Worm (Caenorhabditis elegans): Measurements from ENCODE around the gene fbxa-24.

Gene fbxa-24

ce11 chrII:3786538-3786937 lies 29.8 kb upstream of the fbxa-24 start (continued):
- TF ChIP-seq lim-7 (GFP tag; IDR thresholded peaks at IDR 0.05), result no peak

ce11 chrII:3787151-3787550 lies 29.2 kb upstream of the fbxa-24 start, which contains the start of gene T24E12.13:
T24E12.13 (plus strand) TSS chrII:3787451.
- TF ChIP-seq lin-39 (tag; optimal IDR thresholded peaks at IDR 0.05), result no peak

ce11 chrII:3788356-3788962 lies 27.9 kb upstream of the fbxa-24 start:
- peak in 1 of 2 experiments; percentile 20 for TF ChIP-seq unc-62 (GFP tag; optimal IDR thresholded peaks at IDR 0.05 in 1 of 2)
- no peak for TF ChIP-seq unc-62 (tag; optimal IDR thresholded peaks at IDR 0.05)
- TF ChIP-seq pqm-1 (tag; optimal IDR thresholded peaks at IDR 0.05), result peak; percentile 15
- 0 out of 2 replicates have a peak, but pooled peaks have one; percentile 32 for TF ChIP-seq php-3 (GFP tag; IDR thresholded peaks at IDR 0.05)
- TF ChIP-seq dve-1 (tag; optimal IDR thresholded peaks at IDR 0.05; ENCODE audit: insufficient read depth), result no peak

ce11 chrII:3793336-3793735 lies 23.0 kb upstream of the fbxa-24 start, which contains the start of gene fbxb-99:
fbxb-99 (minus strand) TSS chrII:3793436.
- no peak for TF ChIP-seq ZK546.5 (tag; optimal IDR thresholded peaks at IDR 0.05)
- TF ChIP-seq nhr-28 (tag; optimal IDR thresholded peaks at IDR 0.05), result no peak
- TF ChIP-seq lin-29 (GFP tag; IDR thresholded peaks at IDR 0.05), result no peak
- no peak for TF ChIP-seq hif-1 (tag; optimal IDR thresholded peaks at IDR 0.05)
- TF ChIP-seq zfp-3 (GFP tag; conservative IDR thresholded peaks at IDR 0.05), result no peak
- no peak for TF ChIP-seq fkh-10 (GFP tag; optimal IDR thresholded peaks at IDR 0.05)

ce11 chrII:3795323-3795722 lies 21.0 kb upstream of the fbxa-24 start, which contains the start of gene Y8A9A.2:
Y8A9A.2 (plus strand) TSS chrII:3795623.
- TF ChIP-seq ceh-32 (tag; optimal IDR thresholded peaks at IDR 0.05; ENCODE audit: poor library complexity) (no peak), ceh-20 (GFP tag; IDR thresholded peaks at IDR 0.05) (no peak), jun-1 (tag; optimal IDR thresholded peaks at IDR 0.05) (no peak), madf-5 (GFP tag; IDR thresholded peaks at IDR 0.05) (no peak), lin-1 (GFP tag; IDR thresholded peaks at IDR 0.05) (no peak), ztf-11 (tag; optimal IDR thresholded peaks at IDR 0.05) (no peak), gei-8 (GFP tag; optimal IDR thresholded peaks at IDR 0.05) (no peak), zip-2 (tag; optimal IDR thresholded peaks at IDR 0.05) (no peak), lir-3 (tag; optimal IDR thresholded peaks at IDR 0.05) (no peak), nhr-25 (tag; optimal IDR thresholded peaks at IDR 0.05; ENCODE audit: borderline replicate concordance, insufficient read depth) (no peak), dmd-9 (GFP tag; IDR thresholded peaks at IDR 0.05) (no peak)

- TF ChIP-seq Y105C5A.15 (GFP tag; IDR thresholded peaks at IDR 0.05) (no peak), daf-12 (tag; optimal IDR thresholded peaks at IDR 0.05) (no peak)
These were observed 13.1 kb upstream of the fbxa-24 start, which contains the start of gene ins-32 for ce11 chrII:3803219-3803618. ins-32 (minus strand) TSS chrII:3803319.

- TF ChIP-seq unc-62 (GFP tag; optimal IDR thresholded peaks at IDR 0.05 in 1 of 2) (peak in 1 of 2 experiments; percentile 96), unc-62 (tag; optimal IDR thresholded peaks at IDR 0.05) (no peak), F10B5.3 (tag; optimal IDR thresholded peaks at IDR 0.05) (no peak)
These were observed 10.8 kb upstream of the fbxa-24 start for ce11 chrII:3805518-3805917.

- TF ChIP-seq aha-1 (tag) (peak; percentile 82), nhr-28 (tag; optimal IDR thresholded peaks at IDR 0.05) (no peak)
These were observed 9.4 kb upstream of the fbxa-24 start, which contains the start of gene F54D10.4 for ce11 chrII:3806964-3807363. F54D10.4 (minus strand) TSS chrII:3807064.

All from whole organism, L4 larva.